Worm (Caenorhabditis elegans) whole organism, L1 larva: ENCODE results near the gene lfi-1.

Experiments
- egl-27 ChIP-seq, 2 experiments: fragments of 150-350 bp in 1 of 2; sonication (generic microtip); optimal IDR thresholded peaks; 3 replicates each; lab custom pipeline; 2017 to 2018; ENCODE audit warnings: missing biosample characterization in 2 of 2, missing genetic modification characterization in 2 of 2, missing genetic modification reagents in 2 of 2
- lsy-2 ChIP-seq, 2 experiments: fragments of 150-350 bp; optimal IDR thresholded peaks; 2 replicates each; lab custom pipeline; 2014; ENCODE audit warnings: missing biosample characterization in 2 of 2, missing genetic modification characterization in 2 of 2
- tlp-1 ChIP-seq: fragments of 150-350 bp; optimal IDR thresholded peaks from 2 replicates; lab custom pipeline; 2014; ENCODE audit warnings: missing biosample characterization, missing genetic modification characterization

DNA sequence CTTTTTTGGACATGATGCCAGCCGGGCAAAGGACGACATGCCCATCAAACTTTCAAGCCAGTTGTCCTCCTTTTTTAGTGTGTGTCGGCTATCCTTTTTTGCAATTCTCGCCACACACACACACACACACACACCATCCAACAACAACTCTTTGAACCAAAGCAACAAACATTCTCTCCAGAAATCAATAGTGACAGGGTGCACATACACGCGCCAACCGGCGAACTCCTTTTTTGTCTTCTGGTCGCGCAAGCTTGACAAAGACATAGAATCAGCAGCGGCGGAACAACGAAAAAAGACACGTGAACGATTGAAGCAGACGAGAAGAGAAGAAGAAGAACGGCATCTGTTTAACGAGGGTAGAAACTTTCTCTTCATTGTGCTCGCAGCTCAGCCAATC lies 4.4 kb downstream of the lfi-1 start:
- TF ChIP-seq egl-27 (tag; optimal IDR thresholded peaks at IDR 0.05; lab: Kevin White, UChicago) (no peak), lsy-2 (tag; optimal IDR thresholded peaks at IDR 0.05; lab: Kevin White, UChicago) (no peak), tlp-1 (tag; lab: Kevin White, UChicago) (no peak)
